Fruit fly (Drosophila melanogaster) whole organism, embryonic: ENCODE results near the gene Ccn.

ENCODE experiments used
- Antp ChIP-seq: fragments of 200-800 bp; sonication (Bioruptor generic); optimal IDR thresholded peaks from 3 replicates; lab custom pipeline; 2016; ENCODE audit warnings: missing biosample characterization, missing genetic modification characterization
- Asciz ChIP-seq: fragments of 200-800 bp; sonication (Bioruptor generic); optimal IDR thresholded peaks from 2 replicates; lab custom pipeline; 2017; ENCODE audit warnings: missing biosample characterization, mild to moderate bottlenecking, missing genetic modification characterization, missing genetic modification reagents
- Atf3 ChIP-seq: fragments of 200-800 bp; sonication (Bioruptor generic); optimal IDR thresholded peaks from 3 replicates; lab custom pipeline; 2016; ENCODE audit warnings: missing biosample characterization, missing genetic modification characterization
- CG10462 ChIP-seq: fragments of 200-800 bp; sonication (Bioruptor generic); optimal IDR thresholded peaks from 2 replicates; lab custom pipeline; 2016; ENCODE audit warnings: missing biosample characterization, missing genetic modification characterization
- CG11695 ChIP-seq: fragments of 200-800 bp; sonication (Bioruptor generic); IDR thresholded peaks from 3 replicates; pipeline ENCODE4 v1.3.6; 2022; ENCODE audit warnings: missing biosample characterization, missing genetic modification characterization
- CG12299 ChIP-seq: fragments of 200-800 bp; sonication (Bioruptor generic); optimal IDR thresholded peaks from 2 replicates; lab custom pipeline; 2018; ENCODE audit warnings: missing biosample characterization, mild to moderate bottlenecking, missing genetic modification characterization
- CG12769 ChIP-seq: fragments of 200-800 bp; sonication (Bioruptor generic); optimal IDR thresholded peaks from 2 replicates; lab custom pipeline; 2019; ENCODE audit warnings: missing biosample characterization, mild to moderate bottlenecking, missing genetic modification characterization, moderate library complexity
- CG14050 ChIP-seq: fragments of 200-800 bp; sonication (Bioruptor generic); IDR thresholded peaks from 3 replicates; pipeline ENCODE4 v1.3.6; 2022; ENCODE audit warnings: missing biosample characterization, missing genetic modification characterization
- CG14860 ChIP-seq: fragments of 200-800 bp; sonication (Bioruptor generic); IDR thresholded peaks from 3 replicates; pipeline ENCODE4 v1.3.6; 2022; ENCODE audit warnings: missing biosample characterization, missing genetic modification characterization; ENCODE audit not compliant: partially characterized antibody
- CG15696 ChIP-seq: fragments of 200-800 bp; sonication (Bioruptor generic); optimal IDR thresholded peaks from 2 replicates; lab custom pipeline; 2019; ENCODE audit warnings: missing biosample characterization, mild to moderate bottlenecking, missing genetic modification characterization, moderate library complexity
- CG1603 ChIP-seq: fragments of 200-800 bp; sonication (Bioruptor generic); optimal IDR thresholded peaks from 2 replicates; lab custom pipeline; 2019; ENCODE audit warnings: missing biosample characterization, mild to moderate bottlenecking, missing genetic modification characterization, moderate library complexity
- CG17359 ChIP-seq: fragments of 200-800 bp; sonication (Bioruptor generic); optimal IDR thresholded peaks from 3 replicates; lab custom pipeline; 2018; ENCODE audit warnings: missing biosample characterization, mild to moderate bottlenecking, missing genetic modification characterization, moderate library complexity
- CG17361 ChIP-seq: fragments of 200-800 bp; sonication (Bioruptor generic); IDR thresholded peaks from 3 replicates; pipeline ENCODE4 v1.3.6; 2022; ENCODE audit warnings: missing biosample characterization, missing genetic modification characterization
- CG17568 ChIP-seq: fragments of 200-800 bp; sonication (Bioruptor generic); optimal IDR thresholded peaks from 2 replicates; lab custom pipeline; 2018; ENCODE audit warnings: missing biosample characterization, mild to moderate bottlenecking, missing genetic modification characterization, moderate library complexity
- CG3163 ChIP-seq: fragments of 200-800 bp; sonication (Bioruptor generic); optimal IDR thresholded peaks from 3 replicates; lab custom pipeline; 2016; ENCODE audit warnings: missing biosample characterization, missing genetic modification characterization
- CG3407 ChIP-seq: fragments of 200-800 bp; sonication (Bioruptor generic); optimal IDR thresholded peaks from 2 replicates; lab custom pipeline; 2018; ENCODE audit warnings: missing biosample characterization, mild to moderate bottlenecking, missing genetic modification characterization
- CG4730 ChIP-seq: fragments of 200-800 bp; sonication (Bioruptor generic); IDR thresholded peaks from 2 replicates; pipeline ENCODE4 v1.3.6; 2022; ENCODE audit warnings: missing biosample characterization, missing genetic modification characterization
- CG6272 ChIP-seq: fragments of 200-800 bp; sonication (Bioruptor generic); IDR thresholded peaks from 2 replicates; pipeline ENCODE4 v1.3.6; 2022; ENCODE audit warnings: missing biosample characterization, missing genetic modification characterization
- CG7271 ChIP-seq: fragments of 200-800 bp; sonication (Bioruptor generic); optimal IDR thresholded peaks from 2 replicates; lab custom pipeline; 2018; ENCODE audit warnings: missing biosample characterization, mild to moderate bottlenecking, missing genetic modification characterization, moderate library complexity
- CG7839 ChIP-seq: fragments of 200-800 bp; sonication (Bioruptor generic); optimal IDR thresholded peaks from 3 replicates; lab custom pipeline; 2018; ENCODE audit warnings: missing biosample characterization, mild to moderate bottlenecking, missing genetic modification characterization, moderate library complexity
- CG7963 ChIP-seq: fragments of 200-800 bp; sonication (Bioruptor generic); IDR thresholded peaks from 3 replicates; pipeline ENCODE4 v1.3.6; 2022; ENCODE audit warnings: missing biosample characterization, missing genetic modification characterization; ENCODE audit not compliant: partially characterized antibody
- CG9817 ChIP-seq: fragments of 200-800 bp; sonication (Bioruptor generic); optimal IDR thresholded peaks from 2 replicates; lab custom pipeline; 2018; ENCODE audit warnings: missing biosample characterization, mild to moderate bottlenecking, missing genetic modification characterization, moderate library complexity
- Dll ChIP-seq: fragments of 200-800 bp; sonication (Bioruptor generic); IDR thresholded peaks from 4 replicates; pipeline ENCODE4 v1.3.6; 2022; ENCODE audit warnings: missing biosample characterization, missing genetic modification characterization; ENCODE audit not compliant: partially characterized antibody
- GATAe ChIP-seq: fragments of 200-800 bp; sonication (Bioruptor generic); conservative IDR thresholded peaks from 2 replicates; pipeline ENCODE4 v1.3.6; 2022; ENCODE audit warnings: missing biosample characterization, missing genetic modification characterization
- HLH3B ChIP-seq: fragments of 200-800 bp; sonication (Bioruptor generic); IDR thresholded peaks from 2 replicates; pipeline ENCODE4 v1.3.6; 2022; ENCODE audit warnings: missing biosample characterization, missing genetic modification characterization
- HmgD ChIP-seq: fragments of 200-800 bp; sonication (Bioruptor generic); optimal IDR thresholded peaks from 3 replicates; lab custom pipeline; 2016; ENCODE audit warnings: missing biosample characterization, missing genetic modification characterization
- Hr51 ChIP-seq, 2 experiments: fragments of 200-800 bp; sonication (Bioruptor generic); optimal IDR thresholded peaks; 2 replicates in 1 of 2; 3 replicates in 1 of 2; lab custom pipeline; 2016 to 2018; ENCODE audit warnings: missing biosample characterization in 2 of 2, missing genetic modification characterization in 2 of 2, mild to moderate bottlenecking in 1 of 2, moderate library complexity in 1 of 2
- MTF-1 ChIP-seq: fragments of 200-800 bp; sonication (Bioruptor generic); optimal IDR thresholded peaks from 2 replicates; lab custom pipeline; 2018; ENCODE audit warnings: missing biosample characterization, mild to moderate bottlenecking, missing genetic modification characterization, borderline replicate concordance
- Mes4 ChIP-seq: fragments of 200-800 bp; sonication (Bioruptor generic); optimal IDR thresholded peaks from 2 replicates; lab custom pipeline; 2016; ENCODE audit warnings: missing biosample characterization, missing genetic modification characterization
- Neu2 ChIP-seq: fragments of 200-800 bp; sonication (Bioruptor generic); optimal IDR thresholded peaks from 3 replicates; lab custom pipeline; 2016; ENCODE audit warnings: missing biosample characterization, missing genetic modification characterization, borderline replicate concordance
- Nf-YB ChIP-seq: fragments of 200-800 bp; sonication (Bioruptor generic); optimal IDR thresholded peaks from 3 replicates; lab custom pipeline; 2019; ENCODE audit warnings: missing biosample characterization, mild to moderate bottlenecking, missing genetic modification characterization, moderate library complexity
- Poxn ChIP-seq: fragments of 200-800 bp; sonication (Bioruptor generic); IDR thresholded peaks from 2 replicates; pipeline ENCODE4 v1.3.6; 2022; ENCODE audit warnings: missing biosample characterization, missing genetic modification characterization
- Sox100B ChIP-seq: fragments of 200-800 bp; sonication (Bioruptor generic); optimal IDR thresholded peaks from 3 replicates; lab custom pipeline; 2018; ENCODE audit warnings: missing biosample characterization, mild to moderate bottlenecking, missing genetic modification characterization
- ato ChIP-seq: fragments of 200-800 bp; sonication (Bioruptor generic); IDR thresholded peaks from 2 replicates; pipeline ENCODE4 v1.3.6; 2022; ENCODE audit warnings: missing biosample characterization, missing genetic modification characterization; ENCODE audit not compliant: partially characterized antibody
- az2 ChIP-seq: fragments of 200-800 bp; sonication (Bioruptor generic); optimal IDR thresholded peaks from 3 replicates; lab custom pipeline; 2016; ENCODE audit warnings: missing biosample characterization, missing genetic modification characterization
- br ChIP-seq: fragments of >200 bp; optimal IDR thresholded peaks from 2 replicates; lab custom pipeline; 2017
- ftz-f1 ChIP-seq: fragments of 200-800 bp; sonication (Bioruptor generic); optimal IDR thresholded peaks from 2 replicates; lab custom pipeline; 2016; ENCODE audit warnings: missing biosample characterization, missing genetic modification characterization
- gem ChIP-seq: fragments of 200-800 bp; sonication (Bioruptor generic); optimal IDR thresholded peaks from 2 replicates; lab custom pipeline; 2019; ENCODE audit warnings: missing biosample characterization, mild to moderate bottlenecking, missing genetic modification characterization, moderate library complexity
- mld ChIP-seq: fragments of 200-800 bp; sonication (Bioruptor generic); IDR thresholded peaks from 3 replicates; pipeline ENCODE4 v1.3.6; 2022; ENCODE audit warnings: missing biosample characterization, missing genetic modification characterization; ENCODE audit not compliant: partially characterized antibody
- nau ChIP-seq: fragments of 200-800 bp; sonication (Bioruptor generic); optimal IDR thresholded peaks from 3 replicates; lab custom pipeline; 2017; ENCODE audit warnings: missing biosample characterization, mild to moderate bottlenecking, missing genetic modification characterization, missing genetic modification reagents
- p53 ChIP-seq: fragments of 200-800 bp; sonication (Bioruptor generic); optimal IDR thresholded peaks from 2 replicates; lab custom pipeline; 2016; ENCODE audit warnings: missing biosample characterization, missing genetic modification characterization
- rib ChIP-seq: fragments of 200-800 bp; sonication (Bioruptor generic); IDR thresholded peaks from 2 replicates; pipeline ENCODE4 v1.3.6; 2022; ENCODE audit warnings: missing biosample characterization, missing genetic modification characterization
- sd ChIP-seq: fragments of 200-800 bp; sonication (Bioruptor generic); optimal IDR thresholded peaks from 3 replicates; lab custom pipeline; 2018; ENCODE audit warnings: missing biosample characterization, mild to moderate bottlenecking, missing genetic modification characterization, moderate library complexity
- sna ChIP-seq: fragments of 200-800 bp; sonication (Bioruptor generic); IDR thresholded peaks from 2 replicates; pipeline ENCODE4 v1.3.6; 2022; ENCODE audit warnings: missing biosample characterization, missing genetic modification characterization; ENCODE audit not compliant: partially characterized antibody
- trh ChIP-seq: fragments of 200-800 bp; sonication (Bioruptor generic); optimal IDR thresholded peaks from 2 replicates; lab custom pipeline; 2016; ENCODE audit warnings: missing biosample characterization, missing genetic modification characterization
- twi ChIP-seq: fragments of 200-800 bp; optimal IDR thresholded peaks from 2 replicates; lab custom pipeline; 2019; ENCODE audit warnings: missing biosample characterization, mild to moderate bottlenecking, missing genetic modification characterization, moderate library complexity
- unc-4 ChIP-seq: fragments of 200-800 bp; sonication (Bioruptor generic); IDR thresholded peaks from 2 replicates; pipeline ENCODE4 v1.3.6; 2022; ENCODE audit warnings: missing biosample characterization, missing genetic modification characterization; ENCODE audit not compliant: partially characterized antibody
- vvl ChIP-seq: fragments of 200-800 bp; sonication (Bioruptor generic); IDR thresholded peaks from 2 replicates; pipeline ENCODE4 v1.3.6; 2022; ENCODE audit warnings: missing biosample characterization, missing genetic modification characterization
- wdn ChIP-seq: fragments of 200-800 bp; sonication (Bioruptor generic); IDR thresholded peaks from 2 replicates; pipeline ENCODE4 v1.3.6; 2022; ENCODE audit warnings: missing biosample characterization, missing genetic modification characterization
- zfh2 ChIP-seq: fragments of 200-800 bp; sonication (Bioruptor generic); optimal IDR thresholded peaks from 2 replicates; lab custom pipeline; 2016; ENCODE audit warnings: missing biosample characterization, missing genetic modification characterization

Gene Ccn

dm6 chr3L:17740471-17740870 is 50.7 kb downstream of the Ccn start, which contains the start of gene CG7460 (continued):
- TF ChIP-seq GATAe (peak; percentile 43; the same call in 1 of the 2 replicates), Sox100B (GFP tag; lab: Kevin White, UChicago) (peak; percentile 0), vvl (0 out of 2 replicates have a peak, but pooled peaks have one; percentile 7), CG17361 (GFP tag; lab: Robert Waterston, UW) (no peak), CG1603 (tag; lab: Kevin White, UChicago) (no peak), sd (tag; lab: Kevin White, UChicago) (peak; percentile 52), CG4730 (GFP tag; lab: Robert Waterston, UW) (no peak), CG12299 (peak; percentile 38), CG17359 (tag; lab: Kevin White, UChicago) (peak; percentile 34), CG14050 (GFP tag; lab: Robert Waterston, UW) (no peak), sna (GFP tag; lab: Robert Waterston, UW) (peak; percentile 28; the same call in 1 of the 2 replicates), Neu2 (GFP tag; lab: Kevin White, UChicago) (no peak), CG15696 (no peak), CG7963 (no peak), CG7271 (tag; lab: Kevin White, UChicago) (no peak), az2 (GFP tag; lab: Kevin White, UChicago) (no peak), CG14860 (no peak), Nf-YB (GFP tag; lab: Kevin White, UChicago) (no peak), br (lab: Kevin White, UChicago) (no peak), MTF-1 (GFP tag; lab: Kevin White, UChicago) (peak; percentile 11), zfh2 (GFP tag; lab: Kevin White, UChicago) (no peak), nau (GFP tag; lab: Kevin White, UChicago) (peak; percentile 22), CG9817 (tag; lab: Kevin White, UChicago) (no peak), gem (tag; lab: Kevin White, UChicago) (no peak), CG12769 (tag; lab: Kevin White, UChicago) (peak; percentile 71), CG3163 (peak; percentile 95), rib (GFP tag; lab: Robert Waterston, UW) (peak; percentile 54; the same call in 1 of the 2 replicates), CG10462 (GFP tag; lab: Kevin White, UChicago) (no peak), CG3407 (GFP tag; lab: Kevin White, UChicago) (no peak), Poxn (GFP tag; lab: Robert Waterston, UW) (no peak), unc-4 (GFP tag; lab: Robert Waterston, UW) (no peak), CG6272 (GFP tag; lab: Robert Waterston, UW) (no peak), HmgD (GFP tag; lab: Kevin White, UChicago) (no peak), HLH3B (GFP tag; lab: Robert Waterston, UW) (no peak), Dll (GFP tag; lab: Robert Waterston, UW) (no peak; the same call in 3 of the 4 replicates), CG7839 (no peak), Mes4 (GFP tag; lab: Kevin White, UChicago) (no peak), trh (GFP tag; lab: Kevin White, UChicago) (no peak), Hr51 (GFP tag; optimal IDR thresholded peaks at IDR 0.05; lab: Kevin White, UChicago) (no peak), CG17568 (GFP tag; lab: Kevin White, UChicago) (peak; percentile 50), twi (tag; lab: Kevin White, UChicago) (no peak), Antp (GFP tag; lab: Kevin White, UChicago) (no peak), Asciz (GFP tag; lab: Kevin White, UChicago) (no peak), mld (GFP tag; lab: Robert Waterston, UW) (no peak), Atf3 (GFP tag; lab: Kevin White, UChicago) (no peak), CG11695 (no peak), p53 (GFP tag; lab: Kevin White, UChicago) (no peak), ato (GFP tag; lab: Robert Waterston, UW) (no peak; the same call in 1 of the 2 replicates), ftz-f1 (GFP tag; lab: Kevin White, UChicago) (no peak), wdn (GFP tag; lab: Robert Waterston, UW) (no peak)
